Worm (Caenorhabditis elegans): ENCODE measurements around the gene col-13.

The col-13 gene

ce11 chrV:10466607-10467092 lies 44.9 kb upstream of the col-13 start (continued):
- TF ChIP-seq Y67H2A.10 (GFP tag; conservative IDR thresholded peaks at IDR 0.05) (0 out of 2 replicates have a peak, but pooled peaks have one; percentile 39), C06A6.2 (GFP tag; conservative IDR thresholded peaks at IDR 0.05) (peak; percentile 79), xnd-1 (tag; optimal IDR thresholded peaks at IDR 0.05) (no peak), nhr-80 (tag; optimal IDR thresholded peaks at IDR 0.05) (peak; percentile 64), F49E8.2 (tag; optimal IDR thresholded peaks at IDR 0.05; ENCODE audit: insufficient read depth) (no peak), F37B4.10 (GFP tag; IDR thresholded peaks at IDR 0.05) (no peak), lin-26 (GFP tag; IDR thresholded peaks at IDR 0.05) (peak; percentile 60; the same call in 1 of the 2 replicates), ztf-22 (GFP tag; optimal IDR thresholded peaks at IDR 0.05) (no peak), ZK185.1 (tag; optimal IDR thresholded peaks at IDR 0.05; ENCODE audit: poor library complexity, severe bottlenecking) (peak; percentile 83), unc-130 (GFP tag; optimal IDR thresholded peaks at IDR 0.05) (no peak), madf-8 (GFP tag; conservative IDR thresholded peaks at IDR 0.05) (no peak), ztf-18 (tag; optimal IDR thresholded peaks at IDR 0.05) (peak; percentile 68), ceh-91 (GFP tag; IDR thresholded peaks at IDR 0.05) (no peak), F23B12.7 (tag; optimal IDR thresholded peaks at IDR 0.05; ENCODE audit: insufficient read depth) (no peak), akir-1 (GFP tag; optimal IDR thresholded peaks at IDR 0.05) (peak; percentile 8), efl-1 (GFP tag; optimal IDR thresholded peaks at IDR 0.05) (no peak), attf-6 (GFP tag; IDR thresholded peaks at IDR 0.05) (no peak), egl-44 (GFP tag; IDR thresholded peaks at IDR 0.05) (no peak), snpc-1.1 (tag; optimal IDR thresholded peaks at IDR 0.05; ENCODE audit: insufficient read depth) (no peak), attf-5 (GFP tag; optimal IDR thresholded peaks at IDR 0.05) (peak; percentile 89), Y79H2A.3 (GFP tag; conservative IDR thresholded peaks at IDR 0.05) (no peak), F33H1.4 (GFP tag; IDR thresholded peaks at IDR 0.05) (no peak), madf-6 (GFP tag; IDR thresholded peaks at IDR 0.05) (0 out of 2 replicates have a peak, but pooled peaks have one; percentile 37), madf-3 (GFP tag; IDR thresholded peaks at IDR 0.05) (no peak), tbx-9 (tag; optimal IDR thresholded peaks at IDR 0.05; ENCODE audit: borderline replicate concordance) (no peak), zim-3 (tag; optimal IDR thresholded peaks at IDR 0.05) (no peak), egl-18 (GFP tag; IDR thresholded peaks at IDR 0.05) (peak; percentile 78; the same call in 1 of the 2 replicates), Y56A3A.18 (GFP tag; IDR thresholded peaks at IDR 0.05) (no peak), attf-3 (GFP tag; conservative IDR thresholded peaks at IDR 0.05) (no peak), lin-35 (GFP tag; optimal IDR thresholded peaks at IDR 0.05) (peak in 1 of 3 experiments; percentile 79), T07F8.4 (tag; optimal IDR thresholded peaks at IDR 0.05) (no peak), ceh-79 (tag; optimal IDR thresholded peaks at IDR 0.05) (no peak), zfh-2 (GFP tag; conservative IDR thresholded peaks at IDR 0.05) (no peak), F55B11.4 (tag; optimal IDR thresholded peaks at IDR 0.05; ENCODE audit: borderline replicate concordance, insufficient read depth) (no peak), K11D2.4 (GFP tag; IDR thresholded peaks at IDR 0.05) (peak; percentile 90), B0035.1 (tag; optimal IDR thresholded peaks at IDR 0.05) (peak; percentile 16), die-1 (tag; optimal IDR thresholded peaks at IDR 0.05) (peak; percentile 60), F57A8.1 (GFP tag; optimal IDR thresholded peaks at IDR 0.05) (no peak), mes-4 (tag; optimal IDR thresholded peaks at IDR 0.05) (no peak), rec-8 (tag; optimal IDR thresholded peaks at IDR 0.05) (no peak), C17E4.6 (GFP tag; IDR thresholded peaks at IDR 0.05) (no peak), nhr-27 (tag; optimal IDR thresholded peaks at IDR 0.05) (no peak), lin-40 (tag; optimal IDR thresholded peaks at IDR 0.05) (peak; percentile 94), athp-1 (tag; optimal IDR thresholded peaks at IDR 0.05) (no peak), ekl-4 (GFP tag; IDR thresholded peaks at IDR 0.05) (0 out of 2 replicates have a peak, but pooled peaks have one; percentile 46), tlf-1 (GFP tag; optimal IDR thresholded peaks at IDR 0.05) (peak; percentile 53), egrh-3 (GFP tag; IDR thresholded peaks at IDR 0.05) (no peak)
